Worm (Caenorhabditis elegans): ENCODE results near the gene F54D5.3.

F54D5.3 gene

DNA sequence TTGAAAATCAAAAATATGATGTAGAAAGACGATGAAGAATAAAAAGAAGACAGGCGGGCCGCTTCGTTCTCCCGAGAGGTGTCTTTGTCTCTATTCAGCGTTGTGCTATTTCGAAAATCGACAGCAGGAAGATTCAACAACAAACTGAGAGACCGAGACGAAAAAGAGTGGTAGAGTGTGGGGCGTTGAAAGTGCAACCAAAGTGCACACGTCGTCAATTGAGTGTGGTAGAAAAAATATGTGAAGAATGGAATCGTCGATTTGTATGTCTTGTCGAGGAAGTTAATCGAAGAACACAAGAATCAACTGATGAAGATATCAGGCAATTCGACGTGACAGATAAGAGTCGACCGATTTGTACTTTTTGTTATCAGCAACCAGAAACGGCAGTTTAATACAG lies 47.6 kb downstream of the F54D5.3 start:
- TF ChIP-seq nhr-237 (tag; optimal IDR thresholded peaks at IDR 0.05) (no peak), elt-1 (tag; optimal IDR thresholded peaks at IDR 0.05; ENCODE audit: borderline replicate concordance, insufficient read depth) (no peak), nhr-76 (tag; optimal IDR thresholded peaks at IDR 0.05) (no peak), mab-5 (tag; optimal IDR thresholded peaks at IDR 0.05) (no peak), M03D4.4 (tag; optimal IDR thresholded peaks at IDR 0.05) (no peak), nhr-12 (tag; optimal IDR thresholded peaks at IDR 0.05) (no peak), lin-13 (tag; optimal IDR thresholded peaks at IDR 0.05) (no peak), mls-2 (tag; optimal IDR thresholded peaks at IDR 0.05) (no peak), hlh-1 (tag; optimal IDR thresholded peaks at IDR 0.05) (no peak), flh-1 (GFP tag; optimal IDR thresholded peaks at IDR 0.05) (no peak), ceh-39 (tag; optimal IDR thresholded peaks at IDR 0.05) (no peak), ceh-43 (GFP tag; optimal IDR thresholded peaks at IDR 0.05) (no peak), unc-39 (tag; optimal IDR thresholded peaks at IDR 0.05) (no peak), unc-120 (tag; optimal IDR thresholded peaks at IDR 0.05; ENCODE audit: poor library complexity, severe bottlenecking) (no peak)

DNA sequence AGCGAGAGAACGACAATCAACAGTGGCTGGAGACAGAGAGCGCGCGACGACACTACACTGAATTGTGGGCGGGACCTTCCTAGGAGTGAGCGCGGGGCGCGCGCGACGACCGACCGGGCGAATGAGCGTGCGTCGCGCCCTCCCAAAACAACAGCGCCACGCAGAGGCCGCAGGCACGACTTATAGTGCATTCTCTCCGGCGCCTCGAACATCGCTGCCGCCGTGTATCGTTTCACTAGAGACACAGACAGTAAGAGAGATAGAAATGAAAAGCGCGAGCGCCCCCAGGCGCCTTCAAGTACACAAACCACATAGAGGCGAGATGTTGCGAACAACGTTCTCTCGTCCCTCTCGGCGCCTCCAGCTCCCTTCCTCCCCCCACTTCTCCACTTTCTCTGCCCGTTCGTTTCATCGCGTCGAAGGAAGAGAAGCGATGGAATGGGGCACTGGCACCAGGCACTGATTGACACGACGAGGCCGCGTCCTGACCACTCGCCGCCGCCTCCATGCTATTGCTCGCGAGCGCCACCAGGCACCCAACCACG lies 48.4 kb downstream of the F54D5.3 start:
- peak; percentile 36 for TF ChIP-seq sptf-1 (tag; optimal IDR thresholded peaks at IDR 0.05)
- TF ChIP-seq unc-120 (tag; optimal IDR thresholded peaks at IDR 0.05; ENCODE audit: poor library complexity, severe bottlenecking): peak; percentile 64
- TF ChIP-seq ham-2 (GFP tag; optimal IDR thresholded peaks at IDR 0.05): peak; percentile 49
- peak; percentile 16 for TF ChIP-seq cnd-1 (tag; optimal IDR thresholded peaks at IDR 0.05)
- peak; percentile 49 for TF ChIP-seq mls-2 (tag; optimal IDR thresholded peaks at IDR 0.05)
- TF ChIP-seq bed-3 (GFP tag; optimal IDR thresholded peaks at IDR 0.05): peak; percentile 17
- no peak for TF ChIP-seq ceh-43 (GFP tag; optimal IDR thresholded peaks at IDR 0.05)
- TF ChIP-seq elt-3 (tag; optimal IDR thresholded peaks at IDR 0.05): no peak
- no peak for TF ChIP-seq zip-8 (tag; optimal IDR thresholded peaks at IDR 0.05)
- TF ChIP-seq pha-4 (tag; optimal IDR thresholded peaks at IDR 0.05): peak; percentile 29
- TF ChIP-seq ceh-83 (GFP tag; optimal IDR thresholded peaks at IDR 0.05): peak; percentile 44

DNA sequence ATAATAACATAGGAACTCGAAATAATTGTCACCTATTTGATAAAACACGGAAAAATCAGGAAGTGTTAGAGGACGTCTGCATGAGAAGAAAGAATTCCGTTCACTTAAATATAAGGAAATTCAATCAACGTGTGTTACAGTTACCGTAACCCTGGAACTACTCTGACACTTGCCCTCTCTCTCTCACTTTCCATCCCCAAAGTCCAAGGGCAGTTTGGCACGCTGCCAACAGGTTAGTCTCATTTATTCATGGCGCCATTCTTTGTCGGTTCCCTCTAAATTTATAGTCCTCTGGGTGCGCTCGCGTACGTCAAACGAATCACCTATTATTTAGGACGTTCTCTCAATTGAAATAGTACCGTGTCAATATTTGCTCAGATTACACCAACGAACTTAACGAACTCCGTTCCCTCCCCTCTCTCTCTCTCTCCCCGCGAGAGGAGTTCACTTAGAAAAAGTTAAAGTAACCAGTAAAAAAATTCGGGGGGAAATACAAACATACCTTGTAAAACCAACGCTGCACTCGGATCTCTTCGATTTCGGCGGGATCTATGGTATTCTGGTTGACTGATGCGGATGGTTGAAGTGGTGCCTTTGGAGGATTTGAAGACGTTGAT lies 49.1 kb downstream of the F54D5.3 start:
- TF ChIP-seq ztf-11 (tag; optimal IDR thresholded peaks at IDR 0.05) (no peak), drap-1 (GFP tag; optimal IDR thresholded peaks at IDR 0.05) (no peak), mep-1 (tag; optimal IDR thresholded peaks at IDR 0.05) (no peak), ceh-83 (GFP tag; optimal IDR thresholded peaks at IDR 0.05) (no peak), unc-62 (GFP tag; optimal IDR thresholded peaks at IDR 0.05) (no peak), ceh-39 (tag; optimal IDR thresholded peaks at IDR 0.05) (no peak), nhr-76 (tag; optimal IDR thresholded peaks at IDR 0.05) (no peak), sptf-1 (tag; optimal IDR thresholded peaks at IDR 0.05) (no peak), ces-1 (GFP tag; optimal IDR thresholded peaks at IDR 0.05) (no peak), M03D4.4 (tag; optimal IDR thresholded peaks at IDR 0.05) (no peak), nhr-12 (tag; optimal IDR thresholded peaks at IDR 0.05) (no peak)

DNA sequence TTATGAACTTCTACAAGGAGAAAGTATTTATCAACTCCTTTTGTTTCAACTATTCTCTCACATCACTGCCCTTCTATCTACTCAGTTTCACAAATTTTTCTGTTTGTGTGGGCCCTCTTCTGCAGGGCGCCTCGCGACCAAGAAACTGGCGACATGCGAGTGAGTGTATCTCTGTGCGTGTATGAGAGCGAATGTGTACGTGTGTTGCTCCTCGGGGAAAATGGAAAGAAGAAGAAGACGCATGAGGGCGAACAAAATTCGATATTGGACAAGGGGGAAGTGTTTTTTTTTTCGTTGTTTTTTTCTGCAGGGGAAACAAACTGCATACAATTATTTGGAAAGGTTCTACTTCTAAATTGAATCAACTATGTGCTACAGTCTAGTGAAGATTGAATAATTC lies 50.0 kb downstream of the F54D5.3 start:
- TF ChIP-seq lin-13 (tag; optimal IDR thresholded peaks at IDR 0.05) (no peak), snpc-4 (tag; optimal IDR thresholded peaks at IDR 0.05) (no peak), lsy-2 (tag; optimal IDR thresholded peaks at IDR 0.05) (no peak), unc-120 (tag; optimal IDR thresholded peaks at IDR 0.05; ENCODE audit: poor library complexity, severe bottlenecking) (no peak), nhr-2 (tag; optimal IDR thresholded peaks at IDR 0.05) (no peak), ham-2 (GFP tag; optimal IDR thresholded peaks at IDR 0.05) (no peak), pha-4 (tag; optimal IDR thresholded peaks at IDR 0.05) (no peak), mab-5 (tag; optimal IDR thresholded peaks at IDR 0.05) (no peak), ztf-11 (tag; optimal IDR thresholded peaks at IDR 0.05) (no peak), bed-3 (GFP tag; optimal IDR thresholded peaks at IDR 0.05) (no peak), elt-3 (tag; optimal IDR thresholded peaks at IDR 0.05) (no peak), hlh-1 (tag; optimal IDR thresholded peaks at IDR 0.05) (no peak), M03D4.4 (tag; optimal IDR thresholded peaks at IDR 0.05) (no peak), ces-1 (GFP tag; optimal IDR thresholded peaks at IDR 0.05) (no peak), ceh-43 (GFP tag; optimal IDR thresholded peaks at IDR 0.05) (no peak), mls-2 (tag; optimal IDR thresholded peaks at IDR 0.05) (no peak)

DNA sequence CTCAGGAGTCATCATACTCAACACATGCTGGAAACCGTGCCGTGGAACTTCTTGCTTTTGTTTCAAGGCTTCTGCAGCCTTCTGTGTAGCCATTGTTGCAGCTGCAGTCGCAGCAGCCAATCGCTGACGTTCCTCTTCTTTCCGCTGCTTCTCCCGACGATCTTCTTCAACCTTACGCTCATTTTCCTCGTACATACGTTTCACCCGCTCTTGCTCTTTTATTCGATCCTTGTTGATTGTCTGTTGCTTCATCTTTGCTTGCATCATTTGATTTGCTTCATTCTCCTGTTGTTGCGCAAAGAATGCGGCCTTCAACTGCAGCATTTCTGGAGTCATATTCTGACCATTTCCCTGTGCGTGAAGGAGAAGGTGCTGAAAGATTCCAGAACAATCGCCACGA lies 51.0 kb downstream of the F54D5.3 start:
- TF ChIP-seq zip-8 (tag; optimal IDR thresholded peaks at IDR 0.05) (no peak), sem-2 (GFP tag; optimal IDR thresholded peaks at IDR 0.05) (peak; percentile 36), drap-1 (GFP tag; optimal IDR thresholded peaks at IDR 0.05) (no peak), tbx-8 (GFP tag; optimal IDR thresholded peaks at IDR 0.05) (no peak), elt-1 (tag; optimal IDR thresholded peaks at IDR 0.05; ENCODE audit: borderline replicate concordance, insufficient read depth) (no peak)
